Fruit fly (Drosophila melanogaster) Kc167 (cell line): Measurements from ENCODE around the gene SmD2.

ENCODE experiments used
- Myc ChIP-seq: fragments of >200 bp; optimal IDR thresholded peaks from 2 replicates; lab custom pipeline; 2017; ENCODE audit warnings: missing external identifiers
- Sin3A ChIP-seq: fragments of >200 bp; optimal IDR thresholded peaks from 2 replicates; lab custom pipeline; 2018; ENCODE audit warnings: missing external identifiers
- h ChIP-seq: fragments of >200 bp; optimal IDR thresholded peaks from 3 replicates; lab custom pipeline; 2018; ENCODE audit warnings: missing external identifiers
- psq ChIP-seq: fragments of >200 bp; optimal IDR thresholded peaks from 2 replicates; lab custom pipeline; 2017; ENCODE audit warnings: missing external identifiers

DNA sequence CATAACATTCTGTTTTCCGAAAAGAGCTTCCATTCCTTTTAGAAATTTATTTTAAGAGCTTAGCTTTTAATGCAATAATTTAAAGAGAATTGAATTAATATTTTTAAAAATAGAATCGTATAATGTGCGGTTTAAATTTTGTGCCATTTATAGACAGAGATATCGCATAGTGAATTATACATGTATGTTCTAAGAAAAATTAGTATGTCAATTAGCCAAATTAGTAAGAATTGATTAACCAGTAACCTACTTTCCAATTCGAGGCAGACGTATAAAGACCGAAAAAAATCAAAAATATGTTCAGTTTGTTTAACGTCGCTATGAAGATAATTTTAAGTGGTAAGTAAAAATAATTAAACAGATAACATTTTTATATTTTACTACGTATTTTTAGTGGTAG, 36.0 kb downstream of the SmD2 start, which contains the start of gene CG31560:
- no peak for TF ChIP-seq psq (lab: Kevin White, UChicago)
- no peak for TF ChIP-seq Myc
- TF ChIP-seq Sin3A (lab: Kevin White, UChicago) = no peak
- TF ChIP-seq h (lab: Kevin White, UChicago) = no peak
